Worm (Caenorhabditis elegans) whole organism, early embryonic: Measurements from ENCODE around the gene chd-3.

Source experiments
- B0310.2 ChIP-seq: sonication (generic microtip); optimal IDR thresholded peaks from 2 replicates; lab custom pipeline; 2016; ENCODE audit warnings: mild to moderate bottlenecking, missing genetic modification characterization, missing compliant biosample characterization
- F13C5.2 ChIP-seq: sonication (generic microtip); optimal IDR thresholded peaks from 2 replicates; lab custom pipeline; 2017; ENCODE audit warnings: mild to moderate bottlenecking, missing genetic modification characterization, inconsistent platforms, missing compliant biosample characterization
- aly-1 ChIP-seq: sonication (generic microtip); optimal IDR thresholded peaks from 2 replicates; lab custom pipeline; 2016; ENCODE audit warnings: missing genetic modification characterization, missing compliant biosample characterization
- ama-1 ChIP-seq: fragments of 150-350 bp; optimal IDR thresholded peaks from 2 replicates; lab custom pipeline; 2014
- ceh-36 ChIP-seq: sonication (generic microtip); optimal IDR thresholded peaks from 2 replicates; lab custom pipeline; 2016; ENCODE audit warnings: missing genetic modification characterization, inconsistent platforms, missing compliant biosample characterization
- ets-7 ChIP-seq: sonication (generic microtip); optimal IDR thresholded peaks from 2 replicates; lab custom pipeline; 2016; ENCODE audit warnings: missing genotype, missing genetic modification characterization, missing compliant biosample characterization
- flt-1 ChIP-seq: fragments of 200-800 bp; sonication (Bioruptor generic); IDR thresholded peaks from 2 replicates; pipeline ENCODE4 v1.3.6; 2022; ENCODE audit warnings: missing genetic modification characterization, missing compliant biosample characterization
- hmbx-1 ChIP-seq: sonication (generic microtip); optimal IDR thresholded peaks from 2 replicates; lab custom pipeline; 2016; ENCODE audit warnings: mild to moderate bottlenecking, missing genetic modification characterization, missing compliant biosample characterization
- hmg-4 ChIP-seq: fragments of 200-800 bp; sonication (Bioruptor generic); optimal IDR thresholded peaks from 2 replicates; lab custom pipeline; 2018; ENCODE audit warnings: mild to moderate bottlenecking, missing genetic modification characterization, missing compliant biosample characterization
- hnd-1 ChIP-seq: sonication (generic microtip); optimal IDR thresholded peaks from 2 replicates; lab custom pipeline; 2016; ENCODE audit warnings: missing genetic modification characterization, missing compliant biosample characterization
- pes-1 ChIP-seq: fragments of 200-800 bp; sonication (Bioruptor generic); IDR thresholded peaks from 2 replicates; pipeline ENCODE4 v1.3.6; 2022; ENCODE audit warnings: missing genetic modification reagents, missing genetic modification characterization, missing compliant biosample characterization
- scrt-1 ChIP-seq: fragments of 200-800 bp; sonication (Bioruptor generic); IDR thresholded peaks from 2 replicates; pipeline ENCODE4 v1.3.6; 2022; ENCODE audit warnings: missing genetic modification characterization, missing compliant biosample characterization
- tbx-11 ChIP-seq: fragments of 200-800 bp; sonication (Bioruptor generic); IDR thresholded peaks from 2 replicates; pipeline ENCODE4 v1.3.6; 2022; ENCODE audit warnings: missing genetic modification characterization, missing compliant biosample characterization
- tbx-37 ChIP-seq: fragments of 200-800 bp; sonication (Bioruptor generic); conservative IDR thresholded peaks from 2 replicates; pipeline ENCODE4 v1.3.6; 2022; ENCODE audit warnings: missing genetic modification reagents, missing genetic modification characterization, missing compliant biosample characterization

- TF ChIP-seq ama-1 (lab: Kevin White, UChicago) (no peak), tbx-37 (GFP tag; lab: Robert Waterston, UW) (0 out of 2 replicates have a peak, but pooled peaks have one; percentile 44), flt-1 (GFP tag; lab: Robert Waterston, UW) (peak; percentile 60), ceh-36 (tag; lab: Kevin White, UChicago) (no peak), ets-7 (tag; lab: Kevin White, UChicago) (no peak), scrt-1 (GFP tag; lab: Robert Waterston, UW) (peak; percentile 60; the same call in 1 of the 2 replicates), tbx-11 (no peak), hmg-4 (GFP tag; lab: Kevin White, UChicago) (no peak), hmbx-1 (tag; lab: Kevin White, UChicago) (no peak), hnd-1 (tag; lab: Kevin White, UChicago) (no peak), aly-1 (tag; lab: Kevin White, UChicago) (no peak), pes-1 (peak; percentile 69), B0310.2 (tag; lab: Kevin White, UChicago) (no peak), F13C5.2 (tag; lab: Kevin White, UChicago) (no peak)
These were observed 2.3 kb upstream of the chd-3 start for ce11 chrX:12854680-12855079.
